Worm (Caenorhabditis elegans) whole organism, L4 larva: Measurements from ENCODE around the gene K04C1.3.

Source experiments
- F10B5.3 ChIP-seq: sonication (generic microtip); optimal IDR thresholded peaks from 2 replicates; lab custom pipeline; 2016; ENCODE audit warnings: mild to moderate bottlenecking, missing genetic modification characterization, missing compliant biosample characterization
- F26F4.8 ChIP-seq: fragments of 200-800 bp; sonication (Bioruptor generic); conservative IDR thresholded peaks from 2 replicates; pipeline ENCODE4 v1.3.6; 2022; ENCODE audit warnings: missing genetic modification characterization, missing compliant biosample characterization
- T20F7.1 ChIP-seq: fragments of 200-800 bp; sonication (Bioruptor generic); optimal IDR thresholded peaks from 2 replicates; lab custom pipeline; 2018; ENCODE audit warnings: mild to moderate bottlenecking, missing genetic modification characterization, missing compliant biosample characterization
- attf-4 ChIP-seq: sonication (generic microtip); optimal IDR thresholded peaks from 3 replicates; lab custom pipeline; 2017; ENCODE audit warnings: missing biosample characterization, missing genetic modification characterization
- ceh-20 ChIP-seq: fragments of 200-800 bp; sonication (Bioruptor generic); IDR thresholded peaks from 2 replicates; pipeline ENCODE4 v1.3.6; 2022; ENCODE audit warnings: missing genetic modification reagents, missing genetic modification characterization, missing compliant biosample characterization
- ceh-28 ChIP-seq: fragments of 150-350 bp; optimal IDR thresholded peaks from 2 replicates; lab custom pipeline; 2014; ENCODE audit warnings: missing biosample characterization, missing genetic modification reagents, missing genetic modification characterization
- ceh-32 ChIP-seq: sonication (generic microtip); optimal IDR thresholded peaks from 2 replicates; lab custom pipeline; 2016; ENCODE audit warnings: mild to moderate bottlenecking, missing genetic modification characterization, missing compliant biosample characterization; ENCODE audit not compliant: poor library complexity
- ces-1 ChIP-seq: fragments of 150-350 bp; sonication (generic microtip); optimal IDR thresholded peaks from 4 replicates; lab custom pipeline; 2014; ENCODE audit warnings: missing biosample characterization, missing genetic modification reagents, missing genetic modification characterization
- ctbp-1 ChIP-seq: fragments of 200-800 bp; sonication (Bioruptor generic); IDR thresholded peaks from 2 replicates; pipeline ENCODE4 v1.3.6; 2022; ENCODE audit warnings: missing genetic modification reagents, missing genetic modification characterization, missing compliant biosample characterization
- daf-12 ChIP-seq: fragments of 150-350 bp; optimal IDR thresholded peaks from 2 replicates; lab custom pipeline; 2014; ENCODE audit warnings: missing biosample characterization, missing genetic modification reagents, missing genetic modification characterization
- daf-19 ChIP-seq: fragments of 200-800 bp; sonication (Bioruptor generic); conservative IDR thresholded peaks from 2 replicates; pipeline ENCODE4 v1.3.6; 2022; ENCODE audit warnings: missing genetic modification characterization, missing compliant biosample characterization
- dpl-1 ChIP-seq: fragments of 150-350 bp; optimal IDR thresholded peaks from 2 replicates; lab custom pipeline; 2014; ENCODE audit warnings: missing biosample characterization, missing genetic modification reagents, missing genetic modification characterization
- egl-43 ChIP-seq: fragments of 200-800 bp; sonication (Bioruptor generic); IDR thresholded peaks from 2 replicates; pipeline ENCODE4 v1.3.6; 2022; ENCODE audit warnings: missing genetic modification reagents, missing genetic modification characterization, missing compliant biosample characterization
- fos-1 ChIP-seq: fragments of 150-350 bp; optimal IDR thresholded peaks from 2 replicates; lab custom pipeline; 2014; ENCODE audit warnings: missing biosample characterization, missing genetic modification characterization
- gei-8 ChIP-seq: fragments of 200-800 bp; sonication (Bioruptor generic); optimal IDR thresholded peaks from 2 replicates; lab custom pipeline; 2018; ENCODE audit warnings: mild to moderate bottlenecking, missing genetic modification characterization, missing compliant biosample characterization
- hlh-11 ChIP-seq: fragments of 200-800 bp; sonication (Bioruptor generic); optimal IDR thresholded peaks from 2 replicates; lab custom pipeline; 2018; ENCODE audit warnings: mild to moderate bottlenecking, missing genetic modification characterization, missing compliant biosample characterization
- hlh-30 ChIP-seq: sonication (generic microtip); optimal IDR thresholded peaks from 2 replicates; lab custom pipeline; 2017; ENCODE audit warnings: antibody characterized with exemption, mild to moderate bottlenecking, missing genetic modification characterization, missing compliant biosample characterization; ENCODE audit not compliant: insufficient read depth
- lim-7 ChIP-seq: fragments of 200-800 bp; sonication (Bioruptor generic); IDR thresholded peaks from 2 replicates; pipeline ENCODE4 v1.3.6; 2022; ENCODE audit warnings: missing genetic modification characterization, missing compliant biosample characterization
- lin-13 ChIP-seq: fragments of 150-350 bp; optimal IDR thresholded peaks from 2 replicates; lab custom pipeline; 2014; ENCODE audit warnings: missing biosample characterization, missing genetic modification reagents, missing genetic modification characterization
- lin-15B ChIP-seq: fragments of 150-350 bp; sonication (generic microtip); optimal IDR thresholded peaks from 3 replicates; lab custom pipeline; 2014; ENCODE audit warnings: missing biosample characterization, missing genetic modification characterization
- lir-3 ChIP-seq: sonication (generic microtip); optimal IDR thresholded peaks from 2 replicates; lab custom pipeline; 2016; ENCODE audit warnings: mild to moderate bottlenecking, missing genetic modification characterization, missing compliant biosample characterization
- madf-9 ChIP-seq: fragments of 200-800 bp; sonication (Bioruptor generic); conservative IDR thresholded peaks from 2 replicates; pipeline ENCODE4 v1.3.6; 2022; ENCODE audit warnings: missing genetic modification reagents, missing genetic modification characterization, missing compliant biosample characterization
- mdl-1 ChIP-seq, 2 experiments: fragments of 150-350 bp in 1 of 2; sonication (generic microtip) in 1 of 2; optimal IDR thresholded peaks; 2 replicates each; lab custom pipeline; 2014 to 2017; ENCODE audit warnings: missing biosample characterization in 2 of 2, missing genetic modification characterization in 2 of 2
- mxl-3 ChIP-seq: fragments of 200-800 bp; sonication (Bioruptor generic); optimal IDR thresholded peaks from 2 replicates; lab custom pipeline; 2018; ENCODE audit warnings: mild to moderate bottlenecking, missing genetic modification characterization, missing compliant biosample characterization
- nhr-102 ChIP-seq: sonication (generic microtip); optimal IDR thresholded peaks from 2 replicates; lab custom pipeline; 2016; ENCODE audit warnings: mild to moderate bottlenecking, missing genetic modification characterization, moderate library complexity, missing compliant biosample characterization
- nhr-11 ChIP-seq: fragments of 150-350 bp; optimal IDR thresholded peaks from 2 replicates; lab custom pipeline; 2014; ENCODE audit warnings: missing biosample characterization, missing genetic modification characterization
- nhr-111 ChIP-seq: fragments of 200-800 bp; sonication (Bioruptor generic); optimal IDR thresholded peaks from 2 replicates; lab custom pipeline; 2018; ENCODE audit warnings: mild to moderate bottlenecking, missing genetic modification characterization, missing compliant biosample characterization
- nhr-42 ChIP-seq: fragments of 200-800 bp; sonication (Bioruptor generic); IDR thresholded peaks from 2 replicates; pipeline ENCODE4 v1.3.6; 2022; ENCODE audit warnings: missing genetic modification characterization, missing compliant biosample characterization
- nhr-77 ChIP-seq: fragments of 150-350 bp; optimal IDR thresholded peaks from 2 replicates; lab custom pipeline; 2014; ENCODE audit warnings: missing biosample characterization, missing genetic modification characterization
- pha-4 ChIP-seq, 2 experiments: fragments of 150-350 bp in 1 of 2; fragments of 200-800 bp in 1 of 2; sonication (Bioruptor generic) in 1 of 2; IDR thresholded peaks in 1 of 2; optimal IDR thresholded peaks in 1 of 2; 2 replicates each; pipeline versions ENCODE4 v1.3.6 to Lab custom; 2014 to 2022; ENCODE audit warnings: missing genetic modification characterization in 2 of 2, missing genetic modification reagents in 2 of 2, missing biosample characterization in 1 of 2, missing compliant biosample characterization in 1 of 2
- php-3 ChIP-seq: fragments of 200-800 bp; sonication (Bioruptor generic); IDR thresholded peaks from 2 replicates; pipeline ENCODE4 v1.3.6; 2022; ENCODE audit warnings: missing genetic modification reagents, missing genetic modification characterization, missing compliant biosample characterization
- rbr-2 ChIP-seq: sonication (generic microtip); optimal IDR thresholded peaks from 2 replicates; lab custom pipeline; 2016; ENCODE audit warnings: missing genotype, missing genetic modification characterization, missing compliant biosample characterization
- tra-1 ChIP-seq: fragments of 200-800 bp; sonication (Bioruptor generic); IDR thresholded peaks from 2 replicates; pipeline ENCODE4 v1.3.6; 2022; ENCODE audit warnings: missing genetic modification reagents, missing genetic modification characterization, missing compliant biosample characterization
- unc-130 ChIP-seq: sonication (generic microtip); optimal IDR thresholded peaks from 2 replicates; lab custom pipeline; 2016; ENCODE audit warnings: missing genetic modification reagents, missing genetic modification characterization, missing compliant biosample characterization
- unc-39 ChIP-seq: sonication (generic microtip); optimal IDR thresholded peaks from 2 replicates; lab custom pipeline; 2017; ENCODE audit warnings: missing biosample characterization, missing genetic modification characterization
- unc-62 ChIP-seq, 3 experiments: fragments of 150-350 bp in 1 of 3; sonication (generic microtip); optimal IDR thresholded peaks in 2 of 3; peaks in 1 of 3; 1 replicate in 1 of 3; 2 replicates in 2 of 3; lab custom pipeline; 2014 to 2017; ENCODE audit warnings: missing biosample characterization in 3 of 3, missing genetic modification characterization in 3 of 3, missing genetic modification reagents in 3 of 3, missing genotype in 1 of 3
- zag-1 ChIP-seq: fragments of 150-350 bp; optimal IDR thresholded peaks from 2 replicates; lab custom pipeline; 2014; ENCODE audit warnings: missing biosample characterization, missing genetic modification characterization
- zfp-2 ChIP-seq: sonication (generic microtip); optimal IDR thresholded peaks from 2 replicates; lab custom pipeline; 2016; ENCODE audit warnings: mild to moderate bottlenecking, missing genetic modification characterization, missing compliant biosample characterization
- zfp-3 ChIP-seq: fragments of 200-800 bp; sonication (Bioruptor generic); conservative IDR thresholded peaks from 2 replicates; pipeline ENCODE4 v1.3.6; 2022; ENCODE audit warnings: missing genetic modification reagents, missing genetic modification characterization, missing compliant biosample characterization
- zip-2 ChIP-seq: fragments of 150-350 bp; optimal IDR thresholded peaks from 2 replicates; lab custom pipeline; 2014; ENCODE audit warnings: missing biosample characterization, missing genetic modification characterization

K04C1.3 gene

DNA sequence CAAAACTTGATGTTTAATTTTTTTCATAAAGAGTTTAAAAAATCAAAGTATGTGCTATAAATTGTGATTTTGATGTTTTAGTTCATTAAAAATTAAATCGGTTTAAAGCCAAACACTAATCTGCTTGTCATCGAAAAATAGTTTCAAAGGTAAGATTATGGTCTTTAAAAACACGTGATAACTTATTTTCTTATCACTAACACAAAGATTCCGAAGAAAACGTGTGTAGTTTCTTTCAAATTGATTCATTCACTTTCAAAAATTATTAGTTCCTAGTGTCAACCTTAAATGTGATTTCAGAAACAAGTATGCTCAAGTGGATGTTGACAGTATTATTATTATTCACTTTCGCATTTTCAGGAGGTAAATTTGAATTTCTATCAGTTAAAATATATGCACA lies 12.8 kb upstream of the K04C1.3 start, which contains the start of gene E02H4.7:
Gene E02H4.7, plus strand, starts transcription at position 301 of the 400 bp plus-strand sequence.
- no peak for TF ChIP-seq gei-8 (GFP tag; lab: Kevin White, UChicago)
- TF ChIP-seq fos-1 (tag; lab: Kevin White, UChicago) = no peak
- TF ChIP-seq lim-7 (GFP tag; lab: Robert Waterston, UW) = no peak
- TF ChIP-seq T20F7.1 (GFP tag; lab: Kevin White, UChicago) = no peak
- no peak for TF ChIP-seq F26F4.8
- TF ChIP-seq rbr-2 (tag; lab: Kevin White, UChicago) = no peak
- no peak for TF ChIP-seq nhr-42 (GFP tag; lab: Robert Waterston, UW)
- TF ChIP-seq lin-13 (GFP tag; lab: Kevin White, UChicago) = no peak
- TF ChIP-seq hlh-11 (tag; lab: Kevin White, UChicago) = no peak
- no peak for TF ChIP-seq nhr-111 (GFP tag; lab: Kevin White, UChicago)

DNA sequence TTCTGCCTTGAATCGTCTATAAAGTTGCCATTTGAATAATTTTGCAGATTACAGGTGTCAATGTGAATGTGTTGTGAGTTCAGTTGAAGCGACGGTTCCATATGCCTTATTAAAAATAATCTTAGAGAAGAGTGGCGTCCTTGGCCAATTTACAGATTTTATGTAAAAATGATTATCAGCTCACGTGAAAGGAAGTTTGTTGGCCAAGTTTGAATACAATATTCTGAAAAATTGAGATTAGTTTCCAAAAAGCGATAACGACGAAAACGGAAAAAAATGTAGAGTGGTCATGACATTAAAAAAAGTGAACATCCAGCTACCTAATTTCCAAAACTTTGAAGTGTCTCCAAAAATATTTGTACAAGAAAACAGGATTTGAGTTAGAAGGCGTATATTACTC lies 11.8 kb upstream of the K04C1.3 start, which contains the start of gene E02H4.5:
Gene E02H4.5, minus strand, starts transcription at position 101 of the 400 bp plus-strand sequence.
- no peak for TF ChIP-seq daf-12
- no peak for TF ChIP-seq ceh-28 (tag; lab: Kevin White, UChicago)
- TF ChIP-seq nhr-77 (tag; lab: Kevin White, UChicago) = no peak
- no peak for TF ChIP-seq dpl-1 (GFP tag; lab: Kevin White, UChicago)
- TF ChIP-seq F10B5.3 (tag; lab: Kevin White, UChicago) = no peak
- no peak for TF ChIP-seq zfp-2 (tag; lab: Kevin White, UChicago)
- TF ChIP-seq tra-1 (GFP tag; lab: Robert Waterston, UW) = no peak
- no peak for TF ChIP-seq ceh-32 (tag; lab: Kevin White, UChicago)
- no peak for TF ChIP-seq daf-19
- TF ChIP-seq zag-1 (tag; lab: Kevin White, UChicago) = no peak
- TF ChIP-seq lir-3 (tag; lab: Kevin White, UChicago) = no peak
- no peak for TF ChIP-seq madf-9 (GFP tag; lab: Robert Waterston, UW)
- TF ChIP-seq php-3 (GFP tag; lab: Robert Waterston, UW) = no peak

DNA sequence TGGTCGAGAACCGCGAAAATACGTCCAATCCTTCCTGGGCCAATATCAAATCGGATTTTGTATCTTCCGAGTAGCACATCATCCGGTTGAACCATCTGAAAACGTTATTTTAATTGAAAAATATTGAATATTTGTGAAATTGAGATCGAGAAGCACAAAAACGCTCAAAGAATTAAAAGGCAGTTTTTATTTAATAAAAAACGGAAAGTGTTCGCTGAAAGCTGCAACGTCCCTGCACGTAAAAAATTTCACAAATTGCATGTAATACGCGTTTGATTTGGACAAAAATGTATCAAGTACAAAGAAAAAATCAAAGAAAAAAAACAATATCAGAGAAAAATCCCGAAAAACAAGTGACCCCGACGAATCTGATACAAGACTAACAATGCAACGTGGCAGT lies 8.8 kb upstream of the K04C1.3 start, which contains the start of gene E02H4.6:
Gene E02H4.6, minus strand, starts transcription at position 101 of the 400 bp plus-strand sequence.
- TF ChIP-seq ctbp-1 (GFP tag; lab: Robert Waterston, UW) (no peak), mxl-3 (GFP tag; lab: Kevin White, UChicago) (no peak), lin-15B (tag; lab: Kevin White, UChicago) (no peak), lim-7 (GFP tag; lab: Robert Waterston, UW) (no peak), ceh-20 (GFP tag; lab: Robert Waterston, UW) (no peak), unc-62 (GFP tag; optimal IDR thresholded peaks at IDR 0.05 in 1 of 2; lab: Kevin White, UChicago) (no peak), unc-62 (tag; optimal IDR thresholded peaks at IDR 0.05; lab: Kevin White, UChicago) (no peak), mdl-1 (tag; optimal IDR thresholded peaks at IDR 0.05; lab: Kevin White, UChicago) (no peak), tra-1 (GFP tag; lab: Robert Waterston, UW) (no peak), attf-4 (tag; lab: Kevin White, UChicago) (no peak), nhr-111 (GFP tag; lab: Kevin White, UChicago) (no peak), unc-39 (tag; lab: Kevin White, UChicago) (no peak), pha-4 (GFP tag; IDR thresholded peaks at IDR 0.05; lab: Robert Waterston, UW) (no peak), pha-4 (tag; optimal IDR thresholded peaks at IDR 0.05; lab: Kevin White, UChicago) (no peak), zip-2 (tag; lab: Kevin White, UChicago) (no peak), zfp-3 (GFP tag; lab: Robert Waterston, UW) (no peak), nhr-11 (tag; lab: Kevin White, UChicago) (no peak), egl-43 (GFP tag; lab: Robert Waterston, UW) (no peak), ces-1 (GFP tag; lab: Kevin White, UChicago) (no peak), nhr-102 (tag; lab: Kevin White, UChicago) (no peak), hlh-30 (tag; lab: Kevin White, UChicago) (no peak), unc-130 (GFP tag; lab: Kevin White, UChicago) (no peak)
